Fruit fly (Drosophila melanogaster): Measurements from ENCODE around the gene fzr.
A peak's percentile ranks its signal among the peaks of the same experiment; 100 is the strongest.

The fzr gene

DNA sequence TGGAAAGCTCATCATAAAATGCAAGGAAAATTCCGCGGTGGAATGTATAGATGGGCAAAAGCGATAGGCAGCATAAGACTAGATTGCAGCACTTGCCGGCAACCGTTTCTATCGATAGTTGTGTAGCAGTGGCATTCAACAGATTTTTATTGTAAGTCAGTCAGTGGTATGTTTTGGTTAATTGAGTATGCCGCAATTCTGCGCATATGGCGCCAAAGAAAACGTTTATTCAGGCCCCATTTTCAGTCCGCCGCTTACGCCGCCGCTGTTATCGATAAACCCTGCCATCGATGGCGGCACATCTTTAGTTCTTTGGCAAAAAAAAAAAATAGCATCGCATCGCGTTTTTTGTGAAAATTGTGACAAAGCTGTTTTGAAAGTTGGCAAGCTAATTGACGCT is 29.6 kb downstream of the fzr start, which contains the start of the genes Cbp80 and Torsin (continued):
- TF ChIP-seq Hmx (GFP tag; optimal IDR thresholded peaks at IDR 0.05), result no peak
- no peak for TF ChIP-seq ttk (GFP tag; IDR thresholded peaks at IDR 0.05)
- no peak for TF ChIP-seq Usf (GFP tag; optimal IDR thresholded peaks at IDR 0.05)
- TF ChIP-seq CG32772 (GFP tag; IDR thresholded peaks at IDR 0.05), result peak; percentile 68
- TF ChIP-seq yki (optimal IDR thresholded peaks at IDR 0.05), result no peak
- peak; percentile 45; the same call in 1 of the 2 replicates for TF ChIP-seq CG9932 (GFP tag; IDR thresholded peaks at IDR 0.05)
- no peak for TF ChIP-seq repo (GFP tag; optimal IDR thresholded peaks at IDR 0.05)
- no peak for TF ChIP-seq CG4730 (GFP tag; IDR thresholded peaks at IDR 0.05)
- TF ChIP-seq corto (GFP tag; optimal IDR thresholded peaks at IDR 0.05), result no peak
- TF ChIP-seq croc (GFP tag; conservative IDR thresholded peaks at IDR 0.05), result no peak
- TF ChIP-seq danr (GFP tag; IDR thresholded peaks at IDR 0.05), result no peak
- no peak for TF ChIP-seq CG4424 (GFP tag; optimal IDR thresholded peaks at IDR 0.05)
- TF ChIP-seq inv (GFP tag; IDR thresholded peaks at IDR 0.05; ENCODE audit: partially characterized antibody), result peak; percentile 80
- no peak for TF ChIP-seq Atf3 (GFP tag; optimal IDR thresholded peaks at IDR 0.05)
- TF ChIP-seq CG6765 (GFP tag; optimal IDR thresholded peaks at IDR 0.05), result no peak
- 0 out of 2 replicates have a peak, but pooled peaks have one; percentile 31 for TF ChIP-seq CG14441 (GFP tag; IDR thresholded peaks at IDR 0.05)
- TF ChIP-seq CG12769 (tag; optimal IDR thresholded peaks at IDR 0.05), result no peak
- no peak for TF ChIP-seq her (GFP tag; optimal IDR thresholded peaks at IDR 0.05)
- TF ChIP-seq Dek (tag; optimal IDR thresholded peaks at IDR 0.05), result no peak
- no peak for TF ChIP-seq CG8765 (GFP tag; IDR thresholded peaks at IDR 0.05)
- no peak for TF ChIP-seq run (tag; optimal IDR thresholded peaks at IDR 0.05)
- no peak for TF ChIP-seq Ssrp (tag; optimal IDR thresholded peaks at IDR 0.05)
- TF ChIP-seq CG10147 (GFP tag; optimal IDR thresholded peaks at IDR 0.05), result peak; percentile 1
- TF ChIP-seq Gsc (GFP tag; IDR thresholded peaks at IDR 0.05), result no peak
- TF ChIP-seq ato (GFP tag; IDR thresholded peaks at IDR 0.05; ENCODE audit: partially characterized antibody), result peak; percentile 71
- TF ChIP-seq zen2 (GFP tag; IDR thresholded peaks at IDR 0.05; ENCODE audit: partially characterized antibody), result peak; percentile 73; the same call in 2 of the 3 replicates
- TF ChIP-seq CkIIα-i1 (GFP tag; IDR thresholded peaks at IDR 0.05), result no peak
- peak; percentile 26 for TF ChIP-seq ewg (GFP tag; optimal IDR thresholded peaks at IDR 0.05)
- no peak for TF ChIP-seq CG7839 (tag; optimal IDR thresholded peaks at IDR 0.05)
- no peak for TF ChIP-seq CG14050 (GFP tag; IDR thresholded peaks at IDR 0.05)
- no peak for TF ChIP-seq B-H2 (GFP tag; optimal IDR thresholded peaks at IDR 0.05)
- TF ChIP-seq CG42726 (GFP tag; IDR thresholded peaks at IDR 0.05; ENCODE audit: partially characterized antibody), result peak; percentile 33; the same call in 1 of the 2 replicates
- no peak for TF ChIP-seq CG16863 (GFP tag; optimal IDR thresholded peaks at IDR 0.05)
- TF ChIP-seq H15 (GFP tag; IDR thresholded peaks at IDR 0.05), result no peak
- no peak for TF ChIP-seq toy (GFP tag; IDR thresholded peaks at IDR 0.05)
- TF ChIP-seq Xrp1 (GFP tag; IDR thresholded peaks at IDR 0.05), result no peak
- TF ChIP-seq ERR (GFP tag; optimal IDR thresholded peaks at IDR 0.05), result no peak
- TF ChIP-seq shn (GFP tag; optimal IDR thresholded peaks at IDR 0.05), result no peak
- TF ChIP-seq CG10431 (GFP tag; optimal IDR thresholded peaks at IDR 0.05), result no peak
- no peak for TF ChIP-seq tx (GFP tag; optimal IDR thresholded peaks at IDR 0.05)
- no peak for TF ChIP-seq eve (GFP tag; optimal IDR thresholded peaks at IDR 0.05)
- no peak for TF ChIP-seq CG9215 (GFP tag; IDR thresholded peaks at IDR 0.05)
- TF ChIP-seq Six4 (GFP tag; optimal IDR thresholded peaks at IDR 0.05), result no peak
- TF ChIP-seq CG9797 (GFP tag; optimal IDR thresholded peaks at IDR 0.05), result peak; percentile 3
- TF ChIP-seq CG3838 (GFP tag; optimal IDR thresholded peaks at IDR 0.05), result no peak
- TF ChIP-seq CG8924 (tag; optimal IDR thresholded peaks at IDR 0.05), result no peak
- TF ChIP-seq disco-r (GFP tag; optimal IDR thresholded peaks at IDR 0.05), result no peak
- peak; percentile 52 for TF ChIP-seq pzg (GFP tag; optimal IDR thresholded peaks at IDR 0.05)
- no peak for TF ChIP-seq chn (GFP tag; optimal IDR thresholded peaks at IDR 0.05)
- no peak for TF ChIP-seq bowl (GFP tag; IDR thresholded peaks at IDR 0.05)
- no peak for TF ChIP-seq dan (GFP tag; IDR thresholded peaks at IDR 0.05)
- TF ChIP-seq unpg (GFP tag; optimal IDR thresholded peaks at IDR 0.05), result no peak
- no peak for TF ChIP-seq tup (GFP tag; optimal IDR thresholded peaks at IDR 0.05)
